Worm (Caenorhabditis elegans) whole organism, L2 larva: ENCODE data around the gene Y69A2AR.12.

ENCODE experiments used
- ZK546.5 ChIP-seq: sonication (generic microtip); optimal IDR thresholded peaks from 2 replicates; lab custom pipeline; 2017; ENCODE audit warnings: missing biosample characterization, missing genetic modification characterization
- ama-1 ChIP-seq: fragments of 150-350 bp; optimal IDR thresholded peaks from 2 replicates; lab custom pipeline; 2018; ENCODE audit warnings: inconsistent platforms
- egl-27 ChIP-seq: sonication (generic microtip); optimal IDR thresholded peaks from 3 replicates; lab custom pipeline; 2017; ENCODE audit warnings: missing biosample characterization, missing genetic modification reagents, missing genetic modification characterization
- fos-1 ChIP-seq: fragments of 150-350 bp; optimal IDR thresholded peaks from 2 replicates; lab custom pipeline; 2014; ENCODE audit warnings: missing biosample characterization, missing genetic modification characterization
- mab-5 ChIP-seq: fragments of 150-350 bp; optimal IDR thresholded peaks from 2 replicates; lab custom pipeline; 2014; ENCODE audit warnings: missing biosample characterization, missing genetic modification characterization
- nhr-11 ChIP-seq: fragments of 150-350 bp; optimal IDR thresholded peaks from 2 replicates; lab custom pipeline; 2014; ENCODE audit warnings: missing biosample characterization, missing genetic modification characterization
- nhr-25 ChIP-seq: fragments of 150-350 bp; sonication (generic microtip); optimal IDR thresholded peaks from 3 replicates; lab custom pipeline; 2014; ENCODE audit warnings: missing biosample characterization, missing genetic modification characterization
- nhr-6 ChIP-seq: fragments of 150-350 bp; optimal IDR thresholded peaks from 2 replicates; lab custom pipeline; 2014; ENCODE audit warnings: missing biosample characterization, missing genetic modification characterization
- skn-1 ChIP-seq: sonication (generic microtip); optimal IDR thresholded peaks from 2 replicates; lab custom pipeline; 2017; ENCODE audit warnings: missing biosample characterization, missing genetic modification characterization

- no peak for TF ChIP-seq skn-1
- TF ChIP-seq nhr-6 (tag; lab: Kevin White, UChicago): no peak
- no peak for TF ChIP-seq nhr-25 (tag; lab: Kevin White, UChicago)
- TF ChIP-seq fos-1 (tag; lab: Kevin White, UChicago): no peak
- no peak for TF ChIP-seq egl-27 (tag; lab: Kevin White, UChicago)
- TF ChIP-seq mab-5: no peak
- no peak for TF ChIP-seq ZK546.5 (tag; lab: Kevin White, UChicago)
- no peak for TF ChIP-seq nhr-11 (tag; lab: Kevin White, UChicago)
- TF ChIP-seq ama-1 (lab: Kevin White, UChicago): no peak
Observed at ce11 chrIV:2610409-2610808, 42.0 kb downstream of the Y69A2AR.12 start, which contains the start of gene Y69A2AR.32.
